Worm (Caenorhabditis elegans): ENCODE data around the gene srz-79.

ce11 chrIV:3526831-3527404 lies 33.5 kb downstream of the srz-79 start, which contains the start of gene M57.2:
- no peak for TF ChIP-seq unc-39 (tag; optimal IDR thresholded peaks at IDR 0.05)
- TF ChIP-seq lin-13 (GFP tag; optimal IDR thresholded peaks at IDR 0.05): no peak
- no peak for TF ChIP-seq egl-27 (tag; optimal IDR thresholded peaks at IDR 0.05)
- TF ChIP-seq snpc-4 (tag; optimal IDR thresholded peaks at IDR 0.05): no peak
- no peak for TF ChIP-seq unc-62 (GFP tag; optimal IDR thresholded peaks at IDR 0.05)
- TF ChIP-seq ceh-82 (tag; optimal IDR thresholded peaks at IDR 0.05): no peak
- TF ChIP-seq lin-39 (tag; optimal IDR thresholded peaks at IDR 0.05): no peak
